Fruit fly (Drosophila melanogaster): ENCODE measurements around the gene D19B.

DNA sequence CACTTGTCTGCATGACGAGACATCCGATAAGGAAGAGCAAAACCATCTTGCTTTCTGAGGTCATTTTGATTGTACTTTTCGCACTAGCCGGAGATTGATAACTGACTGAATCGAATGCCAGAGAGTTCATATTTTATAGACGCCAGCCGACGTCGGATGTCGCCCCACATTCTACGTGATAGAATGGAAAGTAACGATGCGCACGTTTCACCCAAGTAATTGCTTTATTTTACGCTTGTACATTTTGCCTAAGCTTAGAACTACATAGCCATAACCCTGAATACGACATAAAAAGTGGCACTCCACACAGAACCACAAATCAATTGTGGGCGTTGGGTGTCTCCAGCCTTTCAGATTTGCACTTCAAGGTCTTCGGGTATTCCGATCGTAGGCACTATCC lies 47.5 kb upstream of the D19B start, which contains the start of gene CG13299:
- TF ChIP-seq Dfd (GFP tag; optimal IDR thresholded peaks at IDR 0.05) (no peak), sv (GFP tag; optimal IDR thresholded peaks at IDR 0.05) (no peak), Dif (GFP tag; optimal IDR thresholded peaks at IDR 0.05; ENCODE audit: partially characterized antibody) (no peak), Abd-B (GFP tag; optimal IDR thresholded peaks at IDR 0.05) (no peak)
